Worm (Caenorhabditis elegans) whole organism, L3 larva: ENCODE data around the gene F11C1.9.

Source experiments
- ZK546.5 ChIP-seq: sonication (generic microtip); optimal IDR thresholded peaks from 2 replicates; lab custom pipeline; 2017; ENCODE audit warnings: missing biosample characterization, missing genetic modification characterization
- aly-2 ChIP-seq: fragments of 150-350 bp; optimal IDR thresholded peaks from 2 replicates; lab custom pipeline; 2014; ENCODE audit warnings: missing biosample characterization, missing genetic modification characterization
- ama-1 ChIP-seq: fragments of 150-350 bp; optimal IDR thresholded peaks from 2 replicates; lab custom pipeline; 2018
- ceh-28 ChIP-seq: fragments of 150-350 bp; optimal IDR thresholded peaks from 2 replicates; lab custom pipeline; 2014; ENCODE audit warnings: missing biosample characterization, missing genetic modification reagents, missing genetic modification characterization
- daf-12 ChIP-seq: fragments of 150-350 bp; optimal IDR thresholded peaks from 2 replicates; lab custom pipeline; 2014; ENCODE audit warnings: missing biosample characterization, missing genetic modification reagents, missing genetic modification characterization
- egl-5 ChIP-seq: fragments of 150-350 bp; optimal IDR thresholded peaks from 2 replicates; lab custom pipeline; 2017; ENCODE audit warnings: missing biosample characterization, missing genetic modification reagents, missing genetic modification characterization, inconsistent platforms
- elt-1 ChIP-seq: fragments of 150-350 bp; optimal IDR thresholded peaks from 2 replicates; lab custom pipeline; 2014; ENCODE audit warnings: missing biosample characterization, missing genetic modification characterization
- elt-3 ChIP-seq, 3 experiments: fragments of 150-350 bp in 1 of 3; sonication (generic microtip) in 2 of 3; optimal IDR thresholded peaks; 2 replicates in 2 of 3; 4 replicates in 1 of 3; lab custom pipeline; 2014 to 2017; ENCODE audit warnings: missing biosample characterization in 3 of 3, missing genetic modification characterization in 3 of 3
- fkh-10 ChIP-seq: sonication (generic microtip); optimal IDR thresholded peaks from 2 replicates; lab custom pipeline; 2017; ENCODE audit warnings: missing biosample characterization, missing genetic modification reagents, missing genetic modification characterization
- fos-1 ChIP-seq: fragments of 150-350 bp; optimal IDR thresholded peaks from 2 replicates; lab custom pipeline; 2014; ENCODE audit warnings: missing biosample characterization, missing genetic modification characterization
- hmg-11 ChIP-seq: sonication (generic microtip); optimal IDR thresholded peaks from 2 replicates; lab custom pipeline; 2016; ENCODE audit warnings: missing genetic modification characterization, missing compliant biosample characterization
- lin-39 ChIP-seq: fragments of 150-350 bp; optimal IDR thresholded peaks from 2 replicates; lab custom pipeline; 2018; ENCODE audit warnings: missing biosample characterization, missing genetic modification reagents, missing genetic modification characterization
- lsy-12 ChIP-seq: sonication (generic microtip); optimal IDR thresholded peaks from 2 replicates; lab custom pipeline; 2016; ENCODE audit warnings: mild to moderate bottlenecking, missing genetic modification characterization, missing compliant biosample characterization
- mdl-1 ChIP-seq: fragments of 150-350 bp; optimal IDR thresholded peaks from 2 replicates; lab custom pipeline; 2014; ENCODE audit warnings: missing biosample characterization, missing genetic modification characterization
- nfya-1 ChIP-seq: sonication (generic microtip); optimal IDR thresholded peaks from 2 replicates; lab custom pipeline; 2017; ENCODE audit warnings: missing genetic modification characterization, mild to moderate bottlenecking, missing compliant biosample characterization, antibody characterized with exemption, moderate library complexity; ENCODE audit not compliant: insufficient read depth
- nhr-11 ChIP-seq: fragments of 150-350 bp; optimal IDR thresholded peaks from 2 replicates; lab custom pipeline; 2014; ENCODE audit warnings: missing biosample characterization, missing genetic modification characterization
- nhr-23 ChIP-seq: fragments of 150-350 bp; optimal IDR thresholded peaks from 2 replicates; lab custom pipeline; 2014; ENCODE audit warnings: missing biosample characterization, missing genetic modification reagents, missing genetic modification characterization
- nhr-237 ChIP-seq: fragments of 150-350 bp; optimal IDR thresholded peaks from 2 replicates; lab custom pipeline; 2014; ENCODE audit warnings: missing biosample characterization, missing genetic modification characterization
- nhr-25 ChIP-seq: sonication (generic microtip); optimal IDR thresholded peaks from 2 replicates; lab custom pipeline; 2017; ENCODE audit warnings: missing biosample characterization, missing genetic modification characterization
- nhr-28 ChIP-seq: fragments of 150-350 bp; optimal IDR thresholded peaks from 2 replicates; lab custom pipeline; 2014; ENCODE audit warnings: missing biosample characterization, missing genetic modification characterization
- nhr-43 ChIP-seq: sonication (generic microtip); optimal IDR thresholded peaks from 2 replicates; lab custom pipeline; 2016; ENCODE audit warnings: mild to moderate bottlenecking, missing genetic modification characterization, missing compliant biosample characterization; ENCODE audit not compliant: poor library complexity, severe bottlenecking
- nhr-76 ChIP-seq: fragments of 150-350 bp; sonication (generic microtip); optimal IDR thresholded peaks from 5 replicates; lab custom pipeline; 2014; ENCODE audit warnings: missing biosample characterization, missing genetic modification characterization
- nhr-77 ChIP-seq: fragments of 150-350 bp; optimal IDR thresholded peaks from 2 replicates; lab custom pipeline; 2014; ENCODE audit warnings: missing biosample characterization, missing genetic modification characterization
- pha-4 ChIP-seq: fragments of 150-350 bp; optimal IDR thresholded peaks from 2 replicates; lab custom pipeline; 2014; ENCODE audit warnings: missing biosample characterization, missing genetic modification reagents, missing genetic modification characterization
- pqm-1 ChIP-seq: fragments of 150-350 bp; optimal IDR thresholded peaks from 2 replicates; lab custom pipeline; 2017; ENCODE audit warnings: missing biosample characterization, missing genetic modification characterization, inconsistent platforms
- skn-1 ChIP-seq: fragments of 150-350 bp; optimal IDR thresholded peaks from 2 replicates; lab custom pipeline; 2014; ENCODE audit warnings: missing biosample characterization, missing genetic modification characterization
- snpc-4 ChIP-seq: fragments of 150-350 bp; optimal IDR thresholded peaks from 2 replicates; lab custom pipeline; 2014; ENCODE audit warnings: missing biosample characterization, missing genetic modification characterization
- tbx-2 ChIP-seq: sonication (generic microtip); optimal IDR thresholded peaks from 2 replicates; lab custom pipeline; 2016; ENCODE audit warnings: mild to moderate bottlenecking, missing genetic modification characterization, missing compliant biosample characterization
- unc-39 ChIP-seq: sonication (generic microtip); optimal IDR thresholded peaks from 4 replicates; lab custom pipeline; 2017; ENCODE audit warnings: missing biosample characterization, missing genetic modification characterization
- unc-62 ChIP-seq: fragments of 150-350 bp; sonication (generic microtip); optimal IDR thresholded peaks from 4 replicates; lab custom pipeline; 2014; ENCODE audit warnings: missing biosample characterization, missing genetic modification reagents, missing genetic modification characterization
- zag-1 ChIP-seq: fragments of 150-350 bp; optimal IDR thresholded peaks from 2 replicates; lab custom pipeline; 2014; ENCODE audit warnings: missing biosample characterization, missing genetic modification characterization

The F11C1.9 gene

ce11 chrX:13008895-13009294 is 31.5 kb upstream of the F11C1.9 start:
- TF ChIP-seq nhr-25 (tag; lab: Kevin White, UChicago): peak; percentile 100
- TF ChIP-seq hmg-11: no peak
- no peak for TF ChIP-seq zag-1 (tag; lab: Kevin White, UChicago)
- peak in 1 of 3 experiments; percentile 58 for TF ChIP-seq elt-3 (tag; optimal IDR thresholded peaks at IDR 0.05; lab: Kevin White, UChicago)
- TF ChIP-seq nhr-43 (tag; lab: Kevin White, UChicago): peak; percentile 23
- TF ChIP-seq lin-39 (tag; lab: Kevin White, UChicago): no peak

- TF ChIP-seq nhr-43 (tag; lab: Kevin White, UChicago) (peak; percentile 41), nhr-28 (tag; lab: Kevin White, UChicago) (no peak), nhr-237 (tag; lab: Kevin White, UChicago) (no peak), zag-1 (tag; lab: Kevin White, UChicago) (no peak), fos-1 (tag; lab: Kevin White, UChicago) (no peak), daf-12 (tag; lab: Kevin White, UChicago) (no peak), nfya-1 (tag; lab: Kevin White, UChicago) (peak; percentile 29), nhr-25 (tag; lab: Kevin White, UChicago) (peak; percentile 99), lsy-12 (peak; percentile 20), nhr-76 (tag; lab: Kevin White, UChicago) (no peak), nhr-23 (tag; lab: Kevin White, UChicago) (peak; percentile 18), ama-1 (lab: Kevin White, UChicago) (peak; percentile 38), pha-4 (tag; lab: Kevin White, UChicago) (no peak)
These were observed 30.8 kb upstream of the F11C1.9 start, which contains the start of gene nhr-25 for ce11 chrX:13007857-13008813. Gene nhr-25 (plus strand): TSS chrX:13008493.

- no peak for TF ChIP-seq nhr-11
- no peak for TF ChIP-seq lsy-12
- no peak for TF ChIP-seq unc-62 (GFP tag; lab: Kevin White, UChicago)
- no peak for TF ChIP-seq fkh-10
- no peak for TF ChIP-seq aly-2 (tag; lab: Kevin White, UChicago)
- TF ChIP-seq mdl-1 (tag; lab: Kevin White, UChicago): no peak
- TF ChIP-seq snpc-4 (tag; lab: Kevin White, UChicago): no peak
- no peak for TF ChIP-seq ZK546.5 (tag; lab: Kevin White, UChicago)
- TF ChIP-seq tbx-2 (tag; lab: Kevin White, UChicago): no peak
- no peak for TF ChIP-seq nhr-237 (tag; lab: Kevin White, UChicago)
- TF ChIP-seq nhr-23 (tag; lab: Kevin White, UChicago): no peak
These were observed 29.4 kb upstream of the F11C1.9 start for ce11 chrX:13006734-13007133.

- TF ChIP-seq nhr-25 (tag; lab: Kevin White, UChicago) (peak; percentile 33), egl-5 (no peak)
- TF ChIP-seq, all 47 proteins: peak for 1
These were observed 29.0 kb upstream of the F11C1.9 start for ce11 chrX:13006328-13006727.

ce11 chrX:13005730-13006129 is 28.4 kb upstream of the F11C1.9 start:
- TF ChIP-seq nhr-77 (tag; lab: Kevin White, UChicago): no peak
- TF ChIP-seq nhr-25 (tag; lab: Kevin White, UChicago): peak; percentile 67
- TF ChIP-seq, all 47 proteins: peak for 1

- no peak for TF ChIP-seq fkh-10
- no peak for TF ChIP-seq unc-39 (tag; lab: Kevin White, UChicago)
- TF ChIP-seq lin-39 (tag; lab: Kevin White, UChicago): no peak
- no peak for TF ChIP-seq ceh-28 (tag; lab: Kevin White, UChicago)
- TF ChIP-seq skn-1: no peak
- TF ChIP-seq nhr-23 (tag; lab: Kevin White, UChicago): peak; percentile 45
- TF ChIP-seq pqm-1 (tag; lab: Kevin White, UChicago): no peak
- TF ChIP-seq nhr-25 (tag; lab: Kevin White, UChicago): peak; percentile 93
- TF ChIP-seq elt-1 (tag; lab: Kevin White, UChicago): peak; percentile 87
These were observed 27.2 kb upstream of the F11C1.9 start for ce11 chrX:13004491-13005093.
